Worm (Caenorhabditis elegans) whole organism, mixed stage, embryonic: ENCODE measurements around the gene npr-16.

Experiments
- M03D4.4 ChIP-seq: sonication (generic microtip); optimal IDR thresholded peaks from 2 replicates; lab custom pipeline; 2017; ENCODE audit warnings: mild to moderate bottlenecking, missing genetic modification characterization, missing compliant biosample characterization
- blmp-1 ChIP-seq: fragments of 150-350 bp; optimal IDR thresholded peaks from 2 replicates; lab custom pipeline; 2014; ENCODE audit warnings: missing biosample characterization, missing genetic modification characterization
- elt-3 ChIP-seq: fragments of 150-350 bp; optimal IDR thresholded peaks from 2 replicates; lab custom pipeline; 2014; ENCODE audit warnings: missing biosample characterization, missing genetic modification characterization
- ham-2 ChIP-seq: fragments of 200-800 bp; sonication (Bioruptor generic); optimal IDR thresholded peaks from 2 replicates; lab custom pipeline; 2018; ENCODE audit warnings: mild to moderate bottlenecking, missing genetic modification characterization, missing compliant biosample characterization
- lin-13 ChIP-seq: fragments of 150-350 bp; optimal IDR thresholded peaks from 2 replicates; lab custom pipeline; 2014; ENCODE audit warnings: missing biosample characterization, missing genetic modification characterization
- mep-1 ChIP-seq: fragments of 150-350 bp; optimal IDR thresholded peaks from 2 replicates; lab custom pipeline; 2017; ENCODE audit warnings: missing biosample characterization, missing genetic modification reagents, missing genetic modification characterization, inconsistent platforms
- nhr-12 ChIP-seq: fragments of 150-350 bp; optimal IDR thresholded peaks from 2 replicates; lab custom pipeline; 2014; ENCODE audit warnings: missing biosample characterization, missing genetic modification characterization
- nhr-2 ChIP-seq: fragments of 150-350 bp; optimal IDR thresholded peaks from 2 replicates; lab custom pipeline; 2014; ENCODE audit warnings: missing biosample characterization, missing genetic modification characterization
- nhr-28 ChIP-seq: fragments of 150-350 bp; optimal IDR thresholded peaks from 2 replicates; lab custom pipeline; 2014; ENCODE audit warnings: missing biosample characterization, missing genetic modification characterization
- nhr-76 ChIP-seq: sonication (generic microtip); optimal IDR thresholded peaks from 2 replicates; lab custom pipeline; 2017; ENCODE audit warnings: missing biosample characterization, missing genetic modification characterization
- snpc-4 ChIP-seq: fragments of 150-350 bp; optimal IDR thresholded peaks from 2 replicates; lab custom pipeline; 2014; ENCODE audit warnings: missing biosample characterization, missing genetic modification characterization
- unc-39 ChIP-seq: fragments of 150-350 bp; optimal IDR thresholded peaks from 2 replicates; lab custom pipeline; 2014; ENCODE audit warnings: missing biosample characterization, missing genetic modification characterization
- unc-62 ChIP-seq: fragments of 150-350 bp; optimal IDR thresholded peaks from 2 replicates; lab custom pipeline; 2014; ENCODE audit warnings: missing biosample characterization, missing genetic modification reagents, missing genetic modification characterization

DNA sequence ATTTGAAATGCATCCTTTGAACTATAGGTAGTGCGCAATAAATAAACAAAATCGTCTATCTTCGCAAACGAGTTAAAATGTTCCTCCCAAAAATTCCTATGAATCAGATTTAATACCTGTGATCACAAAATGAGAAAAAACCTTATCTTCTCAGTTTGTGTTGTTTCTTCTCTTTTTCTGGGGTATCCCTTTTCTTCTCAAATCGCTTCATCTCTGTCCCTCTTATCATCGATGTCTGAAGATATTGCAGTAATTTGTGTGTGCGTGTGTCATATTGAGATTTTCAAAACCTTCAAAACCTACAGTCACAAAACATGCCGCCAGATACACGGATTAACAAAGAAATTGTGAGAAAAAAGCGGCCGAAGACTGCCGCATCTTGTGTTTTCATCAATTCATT lies 22.8 kb upstream of the npr-16 start, which contains the start of gene glt-1:
- TF ChIP-seq unc-39 (tag; lab: Kevin White, UChicago) (no peak), nhr-28 (tag; lab: Kevin White, UChicago) (no peak), nhr-12 (tag; lab: Kevin White, UChicago) (no peak), ham-2 (no peak), unc-62 (no peak), M03D4.4 (tag; lab: Kevin White, UChicago) (no peak), nhr-2 (no peak), blmp-1 (tag; lab: Kevin White, UChicago) (no peak), nhr-76 (no peak), snpc-4 (tag; lab: Kevin White, UChicago) (no peak), lin-13 (tag; lab: Kevin White, UChicago) (no peak), elt-3 (tag; lab: Kevin White, UChicago) (no peak), mep-1 (tag; lab: Kevin White, UChicago) (no peak)
